Fruit fly (Drosophila melanogaster): ENCODE measurements around the gene ZnT63C.

- TF ChIP-seq eg (GFP tag; IDR thresholded peaks at IDR 0.05) (no peak), Eip75B (GFP tag; optimal IDR thresholded peaks at IDR 0.05) (no peak)
Measured at dm6 chr3L:3314696-3315095, 11.2 kb downstream of the ZnT63C start, which contains the start of gene Drsl3.

All from whole organism, prepupa.